Fruit fly (Drosophila melanogaster): ENCODE measurements around the gene tomboy20.
A peak's percentile ranks its signal among the peaks of the same experiment; 100 is the strongest.

tomboy20 gene

DNA sequence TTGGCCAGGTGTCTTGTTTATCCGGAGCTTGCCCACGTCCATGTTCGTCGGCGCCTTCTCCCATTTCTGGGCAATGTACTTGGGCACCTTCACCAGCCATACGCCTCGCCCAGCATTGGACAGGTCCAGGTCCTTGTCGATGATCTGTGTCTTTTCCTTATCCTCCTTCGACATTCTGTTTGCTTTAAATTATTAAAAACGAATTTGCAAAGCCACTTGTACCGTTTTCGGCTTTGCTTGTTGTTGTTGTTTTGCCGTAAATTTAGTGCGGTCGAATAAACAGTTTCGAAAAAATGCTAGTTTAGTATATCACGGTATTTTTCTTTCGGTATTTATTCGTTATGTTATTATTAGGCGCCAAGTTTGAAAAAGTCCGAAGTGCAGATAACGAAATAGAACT, 31.8 kb upstream of the tomboy20 start, which contains the start of gene TfIIFbeta:
TfIIFbeta (minus strand) TSS at position 279 of the 400 bp plus-strand sequence.
- TF ChIP-seq CG14014 (GFP tag; IDR thresholded peaks at IDR 0.05) (no peak), pb (GFP tag; optimal IDR thresholded peaks at IDR 0.05) (no peak), MESR4 (GFP tag; optimal IDR thresholded peaks at IDR 0.05) (peak; percentile 62), Elba2 (GFP tag; optimal IDR thresholded peaks at IDR 0.05) (no peak), Neu2 (GFP tag; optimal IDR thresholded peaks at IDR 0.05; ENCODE audit: borderline replicate concordance) (no peak), NFAT (GFP tag; IDR thresholded peaks at IDR 0.05) (no peak), repo (GFP tag; optimal IDR thresholded peaks at IDR 0.05) (no peak), Dbx (GFP tag; IDR thresholded peaks at IDR 0.05) (0 out of 3 replicates have a peak, but pooled peaks have one; percentile 13), Atf-2 (GFP tag; optimal IDR thresholded peaks at IDR 0.05) (no peak), fu2 (GFP tag; optimal IDR thresholded peaks at IDR 0.05) (no peak), CG4617 (GFP tag; optimal IDR thresholded peaks at IDR 0.05; ENCODE audit: borderline replicate concordance) (peak; percentile 62), insv (GFP tag; optimal IDR thresholded peaks at IDR 0.05) (no peak), MBD-R2 (GFP tag; IDR thresholded peaks at IDR 0.05) (peak; percentile 67), CG3281 (GFP tag; optimal IDR thresholded peaks at IDR 0.05) (no peak), CG17612 (GFP tag; IDR thresholded peaks at IDR 0.05) (no peak), CG18764 (GFP tag; optimal IDR thresholded peaks at IDR 0.05) (no peak), BEAF-32 (GFP tag; optimal IDR thresholded peaks at IDR 0.05) (peak; percentile 16), maf-S (GFP tag; optimal IDR thresholded peaks at IDR 0.05) (no peak), CG1602 (GFP tag; optimal IDR thresholded peaks at IDR 0.05) (no peak), crc (GFP tag; optimal IDR thresholded peaks at IDR 0.05) (no peak), Dfd (GFP tag; optimal IDR thresholded peaks at IDR 0.05) (no peak), E2f2 (GFP tag; IDR thresholded peaks at IDR 0.05) (peak; percentile 90), CG18619 (GFP tag; optimal IDR thresholded peaks at IDR 0.05) (no peak), CG18262 (tag; optimal IDR thresholded peaks at IDR 0.05) (no peak), gfzf (GFP tag; optimal IDR thresholded peaks at IDR 0.05) (peak; percentile 85), Dp (GFP tag; optimal IDR thresholded peaks at IDR 0.05) (peak; percentile 87), CG9797 (GFP tag; optimal IDR thresholded peaks at IDR 0.05) (peak; percentile 62), CG2120 (GFP tag; optimal IDR thresholded peaks at IDR 0.05) (no peak), zfh1 (GFP tag; IDR thresholded peaks at IDR 0.05) (no peak), unc-4 (GFP tag; IDR thresholded peaks at IDR 0.05; ENCODE audit: partially characterized antibody) (no peak), Bgb (GFP tag; IDR thresholded peaks at IDR 0.05; ENCODE audit: partially characterized antibody) (no peak), CG18011 (GFP tag; optimal IDR thresholded peaks at IDR 0.05) (no peak), Poxn (GFP tag; IDR thresholded peaks at IDR 0.05) (no peak), Meics (GFP tag; optimal IDR thresholded peaks at IDR 0.05) (no peak), CG34422 (GFP tag; IDR thresholded peaks at IDR 0.05) (no peak), Lhr (GFP tag; optimal IDR thresholded peaks at IDR 0.05) (no peak), Adf1 (GFP tag; IDR thresholded peaks at IDR 0.05) (no peak), pnt (GFP tag; optimal IDR thresholded peaks at IDR 0.05) (no peak), Sox100B (GFP tag; optimal IDR thresholded peaks at IDR 0.05) (no peak), CG15073 (GFP tag; optimal IDR thresholded peaks at IDR 0.05) (no peak), Tbp (GFP tag; optimal IDR thresholded peaks at IDR 0.05) (no peak), Lim3 (GFP tag; IDR thresholded peaks at IDR 0.05) (no peak), CG4360 (GFP tag; IDR thresholded peaks at IDR 0.05) (peak; percentile 97), Dref (GFP tag; IDR thresholded peaks at IDR 0.05) (no peak), gro (GFP tag; optimal IDR thresholded peaks at IDR 0.05) (no peak), CG10267 (tag; optimal IDR thresholded peaks at IDR 0.05) (peak; percentile 7), HLHmδ (GFP tag; optimal IDR thresholded peaks at IDR 0.05) (no peak), YL-1 (GFP tag; optimal IDR thresholded peaks at IDR 0.05) (no peak), usp (GFP tag; optimal IDR thresholded peaks at IDR 0.05) (no peak), dmrt11E (tag; optimal IDR thresholded peaks at IDR 0.05) (no peak), Optix (GFP tag; IDR thresholded peaks at IDR 0.05) (no peak), ato (GFP tag; IDR thresholded peaks at IDR 0.05; ENCODE audit: partially characterized antibody) (no peak)

All from whole organism, embryonic.